Fruit fly (Drosophila melanogaster): ENCODE results near the gene sordd1.

DNA sequence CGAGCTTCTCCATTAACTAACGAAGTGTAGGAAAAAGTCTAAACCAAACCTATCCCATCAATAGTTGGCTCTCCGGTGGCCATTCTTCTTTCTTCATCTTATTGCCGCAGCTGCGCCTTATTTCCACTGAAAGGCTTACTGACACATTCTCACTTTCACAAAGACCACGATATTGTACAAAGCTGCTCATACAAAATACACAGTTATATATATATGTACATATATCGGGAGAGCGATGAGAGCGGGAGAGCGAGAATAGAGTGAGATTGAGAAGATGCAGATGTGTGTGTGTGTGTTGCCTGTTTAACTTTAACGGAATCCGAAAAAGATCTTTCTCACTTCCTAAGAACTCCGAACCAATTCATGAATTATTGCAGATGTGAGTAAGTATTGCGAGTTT, 17.4 kb upstream of the sordd1 start:
- no peak for TF ChIP-seq CG15710 (tag; optimal IDR thresholded peaks at IDR 0.05)
- no peak for TF ChIP-seq CG32121 (GFP tag; IDR thresholded peaks at IDR 0.05)
- TF ChIP-seq CG17806 (tag; optimal IDR thresholded peaks at IDR 0.05) = no peak
- no peak for TF ChIP-seq gl (tag; optimal IDR thresholded peaks at IDR 0.05)
- TF ChIP-seq CG4496 (GFP tag; IDR thresholded peaks at IDR 0.05) = no peak
- TF ChIP-seq CG8301 (tag; optimal IDR thresholded peaks at IDR 0.05) = no peak
- TF ChIP-seq Snoo (tag; optimal IDR thresholded peaks at IDR 0.05) = no peak
- no peak for TF ChIP-seq CG10348 (GFP tag; IDR thresholded peaks at IDR 0.05)
- no peak for TF ChIP-seq fd96Ca (GFP tag; IDR thresholded peaks at IDR 0.05)
- no peak for TF ChIP-seq CG14655 (GFP tag; optimal IDR thresholded peaks at IDR 0.05)
- TF ChIP-seq CG9948 (tag; optimal IDR thresholded peaks at IDR 0.05) = no peak
- no peak for TF ChIP-seq EcR (GFP tag; optimal IDR thresholded peaks at IDR 0.05)
- TF ChIP-seq D1 (tag; optimal IDR thresholded peaks at IDR 0.05) = no peak
- no peak for TF ChIP-seq CG34367 (tag; optimal IDR thresholded peaks at IDR 0.05)

Data from whole organism, pupa.